Worm (Caenorhabditis elegans) whole organism, L1 larva: ENCODE measurements around the gene srx-78.

Source experiments
- C04F5.9 ChIP-seq: sonication (generic microtip); optimal IDR thresholded peaks from 2 replicates; lab custom pipeline; 2016; ENCODE audit warnings: missing genetic modification characterization, missing compliant biosample characterization
- C34B4.2 ChIP-seq: sonication (generic microtip); optimal IDR thresholded peaks from 2 replicates; lab custom pipeline; 2017; ENCODE audit warnings: mild to moderate bottlenecking, missing genetic modification characterization, missing compliant biosample characterization
- Y116A8C.19 ChIP-seq: sonication (generic microtip); optimal IDR thresholded peaks from 2 replicates; lab custom pipeline; 2016; ENCODE audit warnings: missing compliant biosample characterization, missing genetic modification characterization, borderline replicate concordance
- blmp-1 ChIP-seq: fragments of 150-350 bp; optimal IDR thresholded peaks from 2 replicates; lab custom pipeline; 2014; ENCODE audit warnings: missing biosample characterization, missing genetic modification characterization
- ceh-8 ChIP-seq: fragments of 200-800 bp; sonication (Bioruptor generic); optimal IDR thresholded peaks from 2 replicates; lab custom pipeline; 2018; ENCODE audit warnings: mild to moderate bottlenecking, missing genetic modification characterization, moderate library complexity, missing compliant biosample characterization
- ceh-82 ChIP-seq, 3 experiments: fragments of 150-350 bp in 1 of 3; sonication (generic microtip) in 2 of 3; optimal IDR thresholded peaks; 2 replicates each; lab custom pipeline; 2014 to 2017; ENCODE audit warnings: missing biosample characterization in 3 of 3, missing genetic modification characterization in 3 of 3
- efl-1 ChIP-seq, 4 experiments: fragments of 150-350 bp; optimal IDR thresholded peaks in 3 of 4; peaks in 1 of 4; 1 replicate in 1 of 4; 2 replicates in 3 of 4; lab custom pipeline; 2014; ENCODE audit warnings: missing biosample characterization in 2 of 4, missing genetic modification characterization in 2 of 4, missing genetic modification reagents in 2 of 4
- egl-27 ChIP-seq, 2 experiments: fragments of 150-350 bp in 1 of 2; sonication (generic microtip); optimal IDR thresholded peaks; 3 replicates each; lab custom pipeline; 2017 to 2018; ENCODE audit warnings: missing biosample characterization in 2 of 2, missing genetic modification characterization in 2 of 2, missing genetic modification reagents in 2 of 2
- fkh-10 ChIP-seq: sonication (generic microtip); optimal IDR thresholded peaks from 2 replicates; lab custom pipeline; 2017; ENCODE audit warnings: missing biosample characterization, missing genetic modification reagents, missing genetic modification characterization
- fkh-4 ChIP-seq: sonication (generic microtip); optimal IDR thresholded peaks from 2 replicates; lab custom pipeline; 2016; ENCODE audit warnings: missing compliant biosample characterization, missing genetic modification characterization, borderline replicate concordance
- fkh-8 ChIP-seq: sonication (generic microtip); optimal IDR thresholded peaks from 2 replicates; lab custom pipeline; 2016; ENCODE audit warnings: mild to moderate bottlenecking, missing genetic modification characterization, missing compliant biosample characterization
- fos-1 ChIP-seq: fragments of 150-350 bp; optimal IDR thresholded peaks from 2 replicates; lab custom pipeline; 2014; ENCODE audit warnings: missing biosample characterization, missing genetic modification characterization
- grh-1 ChIP-seq: fragments of 200-800 bp; sonication (Bioruptor generic); IDR thresholded peaks from 2 replicates; pipeline ENCODE4 v1.3.6; 2022; ENCODE audit warnings: missing genetic modification reagents, missing genetic modification characterization, missing compliant biosample characterization
- irx-1 ChIP-seq: sonication (generic microtip); optimal IDR thresholded peaks from 2 replicates; lab custom pipeline; 2016; ENCODE audit warnings: missing genetic modification characterization, missing compliant biosample characterization
- lin-13 ChIP-seq: fragments of 150-350 bp; optimal IDR thresholded peaks from 2 replicates; lab custom pipeline; 2014; ENCODE audit warnings: missing biosample characterization, missing genetic modification reagents, missing genetic modification characterization
- lin-39 ChIP-seq: fragments of 150-350 bp; optimal IDR thresholded peaks from 2 replicates; lab custom pipeline; 2014; ENCODE audit warnings: missing biosample characterization, missing genetic modification reagents, missing genetic modification characterization
- mef-2 ChIP-seq: fragments of 150-350 bp; optimal IDR thresholded peaks from 2 replicates; lab custom pipeline; 2014; ENCODE audit warnings: missing biosample characterization, missing genetic modification characterization
- nhr-11 ChIP-seq: fragments of 150-350 bp; optimal IDR thresholded peaks from 2 replicates; lab custom pipeline; 2014; ENCODE audit warnings: missing biosample characterization, missing genetic modification characterization
- nhr-237 ChIP-seq: fragments of 150-350 bp; optimal IDR thresholded peaks from 2 replicates; lab custom pipeline; 2014; ENCODE audit warnings: missing biosample characterization, missing genetic modification characterization
- nhr-47 ChIP-seq: sonication (generic microtip); optimal IDR thresholded peaks from 2 replicates; lab custom pipeline; 2016; ENCODE audit warnings: mild to moderate bottlenecking, missing genetic modification characterization, moderate library complexity, missing compliant biosample characterization
- nhr-71 ChIP-seq: sonication (generic microtip); optimal IDR thresholded peaks from 2 replicates; lab custom pipeline; 2016; ENCODE audit warnings: mild to moderate bottlenecking, missing genetic modification characterization, moderate library complexity, missing compliant biosample characterization
- nhr-77 ChIP-seq: fragments of 150-350 bp; optimal IDR thresholded peaks from 2 replicates; lab custom pipeline; 2014; ENCODE audit warnings: missing biosample characterization, missing genetic modification characterization
- nhr-85 ChIP-seq: sonication (generic microtip); peaks from one replicate; lab custom pipeline; 2016; ENCODE audit warnings: missing genetic modification characterization, inconsistent platforms, missing compliant biosample characterization
- nhr-90 ChIP-seq: sonication (generic microtip); optimal IDR thresholded peaks from 2 replicates; lab custom pipeline; 2016; ENCODE audit warnings: mild to moderate bottlenecking, missing genetic modification characterization, missing compliant biosample characterization; ENCODE audit not compliant: poor library complexity
- pag-3 ChIP-seq: sonication (generic microtip); optimal IDR thresholded peaks from 2 replicates; lab custom pipeline; 2017; ENCODE audit warnings: missing genetic modification characterization, mild to moderate bottlenecking, missing compliant biosample characterization, antibody characterized with exemption, borderline replicate concordance; ENCODE audit not compliant: insufficient read depth
- pax-3 ChIP-seq: fragments of 200-800 bp; sonication (Bioruptor generic); optimal IDR thresholded peaks from 2 replicates; lab custom pipeline; 2018; ENCODE audit warnings: mild to moderate bottlenecking, missing genetic modification characterization, moderate library complexity, missing compliant biosample characterization
- pqm-1 ChIP-seq: sonication (generic microtip); optimal IDR thresholded peaks from 3 replicates; lab custom pipeline; 2017; ENCODE audit warnings: missing biosample characterization, missing genetic modification characterization
- rnt-1 ChIP-seq: sonication (generic microtip); optimal IDR thresholded peaks from 2 replicates; lab custom pipeline; 2016; ENCODE audit warnings: mild to moderate bottlenecking, missing genetic modification characterization, moderate library complexity, missing compliant biosample characterization
- skn-1 ChIP-seq: fragments of 150-350 bp; optimal IDR thresholded peaks from 2 replicates; lab custom pipeline; 2014; ENCODE audit warnings: missing biosample characterization, missing genetic modification characterization
- snu-23 ChIP-seq: sonication (generic microtip); optimal IDR thresholded peaks from 2 replicates; lab custom pipeline; 2016; ENCODE audit warnings: missing genetic modification characterization, missing compliant biosample characterization
- sox-4 ChIP-seq: sonication (generic microtip); optimal IDR thresholded peaks from 2 replicates; lab custom pipeline; 2016; ENCODE audit warnings: missing genetic modification characterization, missing compliant biosample characterization
- tlp-1 ChIP-seq: fragments of 150-350 bp; optimal IDR thresholded peaks from 2 replicates; lab custom pipeline; 2014; ENCODE audit warnings: missing biosample characterization, missing genetic modification characterization
- unc-30 ChIP-seq: sonication (generic microtip); optimal IDR thresholded peaks from 2 replicates; lab custom pipeline; 2017; ENCODE audit warnings: missing biosample characterization, missing genetic modification characterization
- unc-98 ChIP-seq: fragments of 200-800 bp; sonication (Bioruptor generic); IDR thresholded peaks from 2 replicates; pipeline ENCODE4 v1.3.6; 2022; ENCODE audit warnings: missing genetic modification characterization, missing compliant biosample characterization
- xbp-1 ChIP-seq: sonication (generic microtip); optimal IDR thresholded peaks from 2 replicates; lab custom pipeline; 2016; ENCODE audit warnings: missing genetic modification characterization, missing compliant biosample characterization
- zag-1 ChIP-seq: fragments of 150-350 bp; optimal IDR thresholded peaks from 2 replicates; lab custom pipeline; 2014; ENCODE audit warnings: missing biosample characterization, missing genetic modification characterization
- zip-4 ChIP-seq: fragments of 200-800 bp; sonication (Bioruptor generic); optimal IDR thresholded peaks from 2 replicates; lab custom pipeline; 2018; ENCODE audit warnings: mild to moderate bottlenecking, missing genetic modification characterization, moderate library complexity, missing compliant biosample characterization
- ztf-11 ChIP-seq, 2 experiments: sonication (generic microtip); optimal IDR thresholded peaks; 2 replicates each; lab custom pipeline; 2016 to 2017; ENCODE audit warnings: missing genetic modification characterization in 2 of 2, missing biosample characterization in 1 of 2, missing compliant biosample characterization in 1 of 2
- ztf-4 ChIP-seq: fragments of 150-350 bp; optimal IDR thresholded peaks from 2 replicates; lab custom pipeline; 2014; ENCODE audit warnings: missing biosample characterization, missing genetic modification characterization

The srx-78 gene

DNA sequence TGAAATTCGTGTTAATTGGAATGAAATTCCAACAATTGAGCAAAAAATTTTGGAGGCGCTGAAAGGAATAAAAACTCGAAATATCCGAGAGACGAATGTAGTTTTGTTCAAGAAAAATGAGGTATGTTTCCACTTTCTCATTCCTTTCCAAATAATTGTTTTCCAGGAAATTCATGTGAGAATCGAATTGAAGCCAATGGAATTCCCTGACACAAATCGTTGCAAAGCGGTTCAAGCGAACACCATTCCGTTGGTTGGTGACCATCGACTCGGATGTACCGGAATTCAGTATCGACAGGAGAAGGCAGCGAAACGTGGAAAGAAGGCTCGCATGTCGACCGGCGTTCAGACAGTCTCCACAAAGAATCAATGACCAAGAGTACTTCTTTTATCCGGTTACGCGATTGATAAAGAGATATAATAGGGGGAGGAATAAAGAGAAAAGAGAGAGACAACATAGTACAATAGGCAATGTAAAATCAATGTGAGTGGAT, 38.5 kb upstream of the srx-78 start:
- TF ChIP-seq zip-4: no peak
- no peak for TF ChIP-seq ztf-11 (tag; optimal IDR thresholded peaks at IDR 0.05; lab: Kevin White, UChicago)
- no peak for TF ChIP-seq blmp-1 (tag; lab: Kevin White, UChicago)
- no peak for TF ChIP-seq zag-1 (tag; lab: Kevin White, UChicago)
- no peak for TF ChIP-seq lin-39 (tag; lab: Kevin White, UChicago)
- no peak for TF ChIP-seq C04F5.9 (tag; lab: Kevin White, UChicago)
- TF ChIP-seq fkh-10 (GFP tag; lab: Kevin White, UChicago): no peak
- no peak for TF ChIP-seq rnt-1 (tag; lab: Kevin White, UChicago)
- TF ChIP-seq tlp-1 (tag; lab: Kevin White, UChicago): no peak
- no peak for TF ChIP-seq C34B4.2 (tag; lab: Kevin White, UChicago)
- TF ChIP-seq ceh-82 (tag; optimal IDR thresholded peaks at IDR 0.05; lab: Kevin White, UChicago): no peak
- no peak for TF ChIP-seq efl-1 (optimal IDR thresholded peaks at IDR 0.05; lab: Kevin White, UChicago)
- TF ChIP-seq efl-1 (GFP tag; optimal IDR thresholded peaks at IDR 0.05 in 1 of 2; lab: Kevin White, UChicago): no peak
- no peak for TF ChIP-seq nhr-77
- no peak for TF ChIP-seq unc-30 (tag; lab: Kevin White, UChicago)
- no peak for TF ChIP-seq Y116A8C.19 (tag; lab: Kevin White, UChicago)
- TF ChIP-seq pqm-1 (tag; lab: Kevin White, UChicago): no peak
- TF ChIP-seq lin-13 (GFP tag; lab: Kevin White, UChicago): no peak
- no peak for TF ChIP-seq egl-27 (tag; optimal IDR thresholded peaks at IDR 0.05; lab: Kevin White, UChicago)
- TF ChIP-seq unc-98 (GFP tag; lab: Robert Waterston, UW): no peak

- TF ChIP-seq pax-3 (tag; lab: Kevin White, UChicago) (no peak), fkh-8 (tag; lab: Kevin White, UChicago) (no peak), nhr-47 (tag; lab: Kevin White, UChicago) (no peak), nhr-71 (no peak), ztf-4 (no peak), ztf-11 (tag; optimal IDR thresholded peaks at IDR 0.05; lab: Kevin White, UChicago) (no peak), xbp-1 (tag; lab: Kevin White, UChicago) (no peak), ceh-8 (GFP tag; lab: Kevin White, UChicago) (no peak), fkh-10 (GFP tag; lab: Kevin White, UChicago) (no peak), fos-1 (no peak), fkh-4 (no peak), Y116A8C.19 (tag; lab: Kevin White, UChicago) (no peak), skn-1 (tag; lab: Kevin White, UChicago) (no peak), sox-4 (tag; lab: Kevin White, UChicago) (no peak), C34B4.2 (tag; lab: Kevin White, UChicago) (no peak), egl-27 (tag; optimal IDR thresholded peaks at IDR 0.05; lab: Kevin White, UChicago) (no peak), mef-2 (tag; lab: Kevin White, UChicago) (no peak), nhr-11 (tag; lab: Kevin White, UChicago) (no peak)
Observed at ce11 chrV:15057724-15058123, 37.1 kb upstream of the srx-78 start.

- no peak for TF ChIP-seq C34B4.2 (tag; lab: Kevin White, UChicago)
- no peak for TF ChIP-seq irx-1 (tag; lab: Kevin White, UChicago)
- TF ChIP-seq blmp-1 (tag; lab: Kevin White, UChicago): no peak
- TF ChIP-seq nhr-85 (tag; lab: Kevin White, UChicago): peak; percentile 34
- TF ChIP-seq sox-4 (tag; lab: Kevin White, UChicago): no peak
- no peak for TF ChIP-seq egl-27 (tag; optimal IDR thresholded peaks at IDR 0.05; lab: Kevin White, UChicago)
- no peak for TF ChIP-seq nhr-237 (tag; lab: Kevin White, UChicago)
- no peak for TF ChIP-seq snu-23 (GFP tag; lab: Kevin White, UChicago)
- TF ChIP-seq, all 84 proteins: peak for 1
Observed at ce11 chrV:15058423-15058822, 36.4 kb upstream of the srx-78 start.

DNA sequence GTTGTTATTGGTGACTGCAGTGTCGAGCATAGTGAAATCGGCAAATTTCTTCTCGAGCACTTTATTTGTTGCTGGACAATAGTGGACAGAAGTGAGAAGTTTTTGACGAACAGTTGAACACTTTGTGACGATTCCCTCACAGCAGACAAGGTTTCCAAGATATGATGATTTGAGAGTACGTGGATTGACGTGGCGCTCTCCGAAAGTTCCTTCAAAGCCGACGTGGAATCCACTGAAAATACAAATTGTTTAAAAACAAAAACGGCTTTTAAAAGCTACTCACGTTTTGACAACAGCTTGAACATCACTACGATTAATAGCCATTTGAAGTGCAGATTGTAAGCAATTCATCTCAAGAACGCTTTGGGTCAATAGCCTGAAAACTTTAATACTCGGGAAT, 35.9 kb upstream of the srx-78 start:
- TF ChIP-seq nhr-90 (tag; lab: Kevin White, UChicago) (no peak), snu-23 (GFP tag; lab: Kevin White, UChicago) (no peak), efl-1 (optimal IDR thresholded peaks at IDR 0.05; lab: Kevin White, UChicago) (no peak), efl-1 (GFP tag; optimal IDR thresholded peaks at IDR 0.05 in 1 of 2; lab: Kevin White, UChicago) (peak in 1 of 2 experiments; percentile 87), grh-1 (GFP tag; lab: Robert Waterston, UW) (0 out of 2 replicates have a peak, but pooled peaks have one; percentile 2), pag-3 (tag; lab: Kevin White, UChicago) (no peak)
